ENCODE assay signal across 2 fruit fly cellular contexts in the genomic region with DNA sequence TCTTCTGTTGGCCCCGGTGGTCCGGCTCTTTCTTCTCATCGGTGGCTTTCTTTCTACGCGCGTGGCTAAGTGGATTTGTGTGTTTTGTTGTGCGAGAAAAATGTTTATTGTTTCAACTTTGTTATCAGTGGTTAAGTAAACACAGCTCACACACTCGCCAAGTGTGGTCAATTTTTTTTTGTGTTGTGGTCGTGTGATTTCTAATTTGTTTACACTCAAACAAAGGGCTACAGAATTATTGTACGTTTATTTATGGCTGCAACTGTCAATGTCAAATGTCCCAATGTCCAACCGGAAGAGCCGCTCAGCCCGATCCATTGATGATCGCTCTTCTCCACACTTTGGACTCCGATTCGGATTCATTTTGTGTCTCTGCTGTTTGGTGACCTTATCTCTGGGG.
TF ChIP-seq lines count a peak whose summit lies in the region.

No protein-coding gene starts in this region.

- TF ChIP-seq CTCF in whole organism, embryonic (GFP tag; optimal IDR thresholded peaks at IDR 0.05; lab: Kevin White, UChicago): no peak

TF ChIP-seq in whole organism, embryonic, 481 proteins besides CTCF, POLR2A, EP300 and RAD21 (continues in another document):
- TF ChIP-seq odd (GFP tag; optimal IDR thresholded peaks at IDR 0.05; lab: Kevin White, UChicago) (peak; percentile 46), Mes4 (GFP tag; optimal IDR thresholded peaks at IDR 0.05; lab: Kevin White, UChicago) (no peak), CG31365 (tag; optimal IDR thresholded peaks at IDR 0.05; lab: Kevin White, UChicago) (no peak), CG10959 (GFP tag; IDR thresholded peaks at IDR 0.05; lab: Robert Waterston, UW) (no peak), CG15479 (GFP tag; optimal IDR thresholded peaks at IDR 0.05; lab: Kevin White, UChicago) (peak; percentile 32), CG16815 (GFP tag; optimal IDR thresholded peaks at IDR 0.05; lab: Kevin White, UChicago) (no peak), Vsx1 (GFP tag; optimal IDR thresholded peaks at IDR 0.05; lab: Kevin White, UChicago) (peak; percentile 0), Trl (optimal IDR thresholded peaks at IDR 0.05; lab: Kevin White, UChicago) (no peak), Trl (GFP tag; optimal IDR thresholded peaks at IDR 0.05; lab: Kevin White, UChicago) (peak; percentile 20), Blimp-1 (GFP tag; optimal IDR thresholded peaks at IDR 0.05; lab: Kevin White, UChicago) (no peak), Jarid2 (GFP tag; optimal IDR thresholded peaks at IDR 0.05; lab: Kevin White, UChicago) (peak; percentile 8), lola (GFP tag; optimal IDR thresholded peaks at IDR 0.05; lab: Kevin White, UChicago) (peak in 1 of 3 experiments; percentile 22), bsh (GFP tag; optimal IDR thresholded peaks at IDR 0.05; lab: Kevin White, UChicago) (peak in 1 of 2 experiments; percentile 12), Fer2 (tag; optimal IDR thresholded peaks at IDR 0.05; lab: Kevin White, UChicago) (no peak), Sry-β (GFP tag; optimal IDR thresholded peaks at IDR 0.05; lab: Kevin White, UChicago) (peak; percentile 3), CG14710 (tag; optimal IDR thresholded peaks at IDR 0.05; lab: Kevin White, UChicago) (peak; percentile 6), CG2116 (GFP tag; optimal IDR thresholded peaks at IDR 0.05; lab: Kevin White, UChicago) (peak; percentile 1), CG8388 (GFP tag; optimal IDR thresholded peaks at IDR 0.05; lab: Kevin White, UChicago) (peak; percentile 77), CG4820 (GFP tag; optimal IDR thresholded peaks at IDR 0.05; lab: Kevin White, UChicago) (no peak), pho (GFP tag; optimal IDR thresholded peaks at IDR 0.05; lab: Kevin White, UChicago) (no peak), fd102C (GFP tag; optimal IDR thresholded peaks at IDR 0.05; lab: Kevin White, UChicago) (peak; percentile 58), CG17186 (GFP tag; optimal IDR thresholded peaks at IDR 0.05; lab: Kevin White, UChicago) (no peak), CG15601 (tag; optimal IDR thresholded peaks at IDR 0.05; lab: Kevin White, UChicago) (peak; percentile 0), CG4328 (GFP tag; optimal IDR thresholded peaks at IDR 0.05; lab: Kevin White, UChicago) (no peak), luna (GFP tag; optimal IDR thresholded peaks at IDR 0.05; lab: Kevin White, UChicago) (no peak), CG1233 (GFP tag; optimal IDR thresholded peaks at IDR 0.05; lab: Kevin White, UChicago) (peak; percentile 48), ci (GFP tag; IDR thresholded peaks at IDR 0.05; lab: Robert Waterston, UW) (no peak), CG7839 (tag; optimal IDR thresholded peaks at IDR 0.05; lab: Kevin White, UChicago) (no peak), wek (GFP tag; optimal IDR thresholded peaks at IDR 0.05; lab: Kevin White, UChicago) (no peak), wdn (GFP tag; IDR thresholded peaks at IDR 0.05; lab: Robert Waterston, UW) (no peak), CG10209 (GFP tag; optimal IDR thresholded peaks at IDR 0.05; lab: Kevin White, UChicago) (no peak), CG15696 (tag; optimal IDR thresholded peaks at IDR 0.05; lab: Kevin White, UChicago) (peak; percentile 72), CG9817 (tag; optimal IDR thresholded peaks at IDR 0.05; lab: Kevin White, UChicago) (no peak), knrl (GFP tag; IDR thresholded peaks at IDR 0.05; lab: Robert Waterston, UW; ENCODE audit: partially characterized antibody) (no peak), fd64A (GFP tag; optimal IDR thresholded peaks at IDR 0.05; lab: Kevin White, UChicago) (no peak), Dad (GFP tag; optimal IDR thresholded peaks at IDR 0.05; lab: Kevin White, UChicago) (no peak), CG33557 (GFP tag; optimal IDR thresholded peaks at IDR 0.05; lab: Kevin White, UChicago) (peak; percentile 59), sqz (GFP tag; optimal IDR thresholded peaks at IDR 0.05; lab: Kevin White, UChicago) (no peak), chm (GFP tag; IDR thresholded peaks at IDR 0.05; lab: Robert Waterston, UW) (peak; percentile 29; the same call in 1 of the 2 replicates), gcm (GFP tag; optimal IDR thresholded peaks at IDR 0.05; lab: Kevin White, UChicago) (no peak), CG9727 (GFP tag; optimal IDR thresholded peaks at IDR 0.05; lab: Kevin White, UChicago) (peak; percentile 29), Oaz (GFP tag; IDR thresholded peaks at IDR 0.05; lab: Robert Waterston, UW) (no peak), CG11085 (GFP tag; IDR thresholded peaks at IDR 0.05; lab: Robert Waterston, UW) (no peak), CG2202 (tag; optimal IDR thresholded peaks at IDR 0.05; lab: Kevin White, UChicago) (peak; percentile 54)

TF ChIP-seq in whole organism, prepupa, 60 proteins besides CTCF, POLR2A, EP300 and RAD21:
- TF ChIP-seq fkh (GFP tag; optimal IDR thresholded peaks at IDR 0.05; lab: Kevin White, UChicago) (peak; percentile 72), CG3032 (tag; optimal IDR thresholded peaks at IDR 0.05; lab: Kevin White, UChicago) (no peak)
